Worm (Caenorhabditis elegans) whole organism, L2 larva: ENCODE measurements around the gene Y105C5B.20.

Source experiments
- C34F6.9 ChIP-seq: fragments of 150-350 bp; optimal IDR thresholded peaks from 2 replicates; lab custom pipeline; 2014; ENCODE audit warnings: missing biosample characterization, missing genetic modification characterization
- Y55F3AM.14 ChIP-seq: fragments of 200-800 bp; sonication (Bioruptor generic); optimal IDR thresholded peaks from 2 replicates; lab custom pipeline; 2018; ENCODE audit warnings: mild to moderate bottlenecking, missing genetic modification characterization, missing compliant biosample characterization
- ZK546.5 ChIP-seq: sonication (generic microtip); optimal IDR thresholded peaks from 2 replicates; lab custom pipeline; 2017; ENCODE audit warnings: missing biosample characterization, missing genetic modification characterization
- alr-1 ChIP-seq: fragments of 150-350 bp; optimal IDR thresholded peaks from 2 replicates; lab custom pipeline; 2014; ENCODE audit warnings: missing biosample characterization, missing genetic modification characterization
- aly-2 ChIP-seq: fragments of 150-350 bp; optimal IDR thresholded peaks from 2 replicates; lab custom pipeline; 2014; ENCODE audit warnings: missing biosample characterization, missing genetic modification characterization
- ceh-16 ChIP-seq: fragments of 150-350 bp; optimal IDR thresholded peaks from 2 replicates; lab custom pipeline; 2014; ENCODE audit warnings: missing biosample characterization, missing genetic modification characterization
- ceh-82 ChIP-seq: fragments of 150-350 bp; optimal IDR thresholded peaks from 2 replicates; lab custom pipeline; 2014; ENCODE audit warnings: missing biosample characterization, missing genetic modification characterization
- dmd-4 ChIP-seq: sonication (generic microtip); optimal IDR thresholded peaks from 2 replicates; lab custom pipeline; 2017; ENCODE audit warnings: missing biosample characterization, missing genetic modification characterization
- egl-27 ChIP-seq: sonication (generic microtip); optimal IDR thresholded peaks from 3 replicates; lab custom pipeline; 2017; ENCODE audit warnings: missing biosample characterization, missing genetic modification reagents, missing genetic modification characterization
- elt-1 ChIP-seq: fragments of 150-350 bp; optimal IDR thresholded peaks from 2 replicates; lab custom pipeline; 2014; ENCODE audit warnings: missing biosample characterization, missing genetic modification characterization
- elt-3 ChIP-seq: sonication (generic microtip); optimal IDR thresholded peaks from 2 replicates; lab custom pipeline; 2017; ENCODE audit warnings: missing biosample characterization, missing genetic modification characterization
- fos-1 ChIP-seq: fragments of 150-350 bp; optimal IDR thresholded peaks from 2 replicates; lab custom pipeline; 2014; ENCODE audit warnings: missing biosample characterization, missing genetic modification characterization
- gmeb-1 ChIP-seq: fragments of 150-350 bp; optimal IDR thresholded peaks from 2 replicates; lab custom pipeline; 2014; ENCODE audit warnings: missing biosample characterization, missing genetic modification characterization
- lin-11 ChIP-seq: fragments of 150-350 bp; sonication (generic microtip); optimal IDR thresholded peaks from 2 replicates; lab custom pipeline; 2014; ENCODE audit warnings: missing biosample characterization, missing genetic modification characterization, inconsistent platforms, mixed read lengths
- lin-13 ChIP-seq: fragments of 150-350 bp; optimal IDR thresholded peaks from 2 replicates; lab custom pipeline; 2014; ENCODE audit warnings: missing biosample characterization, missing genetic modification reagents, missing genetic modification characterization
- lin-39 ChIP-seq: fragments of 150-350 bp; optimal IDR thresholded peaks from 2 replicates; lab custom pipeline; 2014; ENCODE audit warnings: missing biosample characterization, missing genetic modification reagents, missing genetic modification characterization
- mbf-1 ChIP-seq: sonication (generic microtip); optimal IDR thresholded peaks from 2 replicates; lab custom pipeline; 2017; ENCODE audit warnings: missing biosample characterization, missing genetic modification characterization
- nhr-10 ChIP-seq: sonication (generic microtip); optimal IDR thresholded peaks from 2 replicates; lab custom pipeline; 2017; ENCODE audit warnings: missing biosample characterization, missing genetic modification characterization
- nhr-21 ChIP-seq: fragments of 150-350 bp; optimal IDR thresholded peaks from 2 replicates; lab custom pipeline; 2014; ENCODE audit warnings: missing biosample characterization, missing genetic modification characterization
- nhr-23 ChIP-seq: fragments of 150-350 bp; optimal IDR thresholded peaks from 2 replicates; lab custom pipeline; 2014; ENCODE audit warnings: missing biosample characterization, missing genetic modification reagents, missing genetic modification characterization
- nhr-237 ChIP-seq: fragments of 150-350 bp; optimal IDR thresholded peaks from 2 replicates; lab custom pipeline; 2014; ENCODE audit warnings: missing biosample characterization, missing genetic modification characterization
- nhr-77 ChIP-seq: fragments of 150-350 bp; optimal IDR thresholded peaks from 2 replicates; lab custom pipeline; 2014; ENCODE audit warnings: missing biosample characterization, missing genetic modification characterization
- peb-1 ChIP-seq: fragments of 150-350 bp; optimal IDR thresholded peaks from 2 replicates; lab custom pipeline; 2014; ENCODE audit warnings: missing biosample characterization, missing genetic modification characterization
- sem-4 ChIP-seq: fragments of 150-350 bp; optimal IDR thresholded peaks from 2 replicates; lab custom pipeline; 2014; ENCODE audit warnings: missing biosample characterization, missing genetic modification reagents, missing genetic modification characterization
- sma-3 ChIP-seq: sonication (generic microtip); optimal IDR thresholded peaks from 2 replicates; lab custom pipeline; 2016; ENCODE audit warnings: missing genetic modification reagents, missing genetic modification characterization, missing compliant biosample characterization
- snpc-4 ChIP-seq: fragments of 150-350 bp; optimal IDR thresholded peaks from 2 replicates; lab custom pipeline; 2014; ENCODE audit warnings: missing biosample characterization, missing genetic modification characterization
- unc-55 ChIP-seq: fragments of 150-350 bp; sonication (generic microtip); optimal IDR thresholded peaks from 3 replicates; lab custom pipeline; 2014; ENCODE audit warnings: missing biosample characterization, missing genetic modification reagents, missing genetic modification characterization
- unc-62 ChIP-seq: fragments of 150-350 bp; optimal IDR thresholded peaks from 2 replicates; lab custom pipeline; 2014; ENCODE audit warnings: missing biosample characterization, missing genetic modification reagents, missing genetic modification characterization
- ztf-1 ChIP-seq: fragments of 200-800 bp; sonication (Bioruptor generic); conservative IDR thresholded peaks from 2 replicates; pipeline ENCODE4 v1.3.6; 2022; ENCODE audit warnings: missing genetic modification characterization, missing compliant biosample characterization
- ztf-11 ChIP-seq: sonication (generic microtip); optimal IDR thresholded peaks from 2 replicates; lab custom pipeline; 2017; ENCODE audit warnings: missing biosample characterization, missing genetic modification characterization
- ztf-4 ChIP-seq: fragments of 150-350 bp; optimal IDR thresholded peaks from 2 replicates; lab custom pipeline; 2014; ENCODE audit warnings: missing biosample characterization, missing genetic modification characterization

The Y105C5B.20 gene

DNA sequence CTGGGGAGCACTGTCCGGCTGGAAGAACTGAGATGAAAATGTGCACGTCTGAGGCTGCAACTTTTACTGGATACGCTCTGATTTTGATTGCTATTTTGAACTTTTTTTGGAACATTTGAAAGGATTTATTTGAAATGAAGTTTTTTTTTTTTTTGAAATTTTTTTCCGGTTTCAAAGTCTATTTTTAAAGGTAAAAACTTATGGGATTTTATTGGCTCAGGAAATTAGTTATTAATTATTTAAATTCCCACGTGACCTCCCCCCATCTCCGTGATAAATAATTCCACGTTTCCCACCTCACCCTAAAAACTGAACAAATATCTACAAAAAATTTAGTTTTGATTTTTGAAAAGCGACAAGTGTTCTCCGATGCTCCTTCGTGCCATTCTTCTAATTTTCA is 30.1 kb downstream of the Y105C5B.20 start, which contains the start of gene Y105C5B.18:
Y105C5B.18 (plus strand) TSS at position 301 of the 400 bp plus-strand sequence.
- TF ChIP-seq elt-3 (tag; lab: Kevin White, UChicago), result no peak
- no peak for TF ChIP-seq nhr-23
- TF ChIP-seq unc-62 (GFP tag; lab: Kevin White, UChicago), result no peak
- no peak for TF ChIP-seq aly-2 (tag; lab: Kevin White, UChicago)
- no peak for TF ChIP-seq alr-1 (tag; lab: Kevin White, UChicago)
- TF ChIP-seq mbf-1 (tag; lab: Kevin White, UChicago), result no peak
- no peak for TF ChIP-seq unc-55 (GFP tag; lab: Kevin White, UChicago)
- no peak for TF ChIP-seq snpc-4 (tag; lab: Kevin White, UChicago)
- TF ChIP-seq ceh-16 (tag; lab: Kevin White, UChicago), result no peak
- no peak for TF ChIP-seq lin-39 (tag; lab: Kevin White, UChicago)
- TF ChIP-seq lin-13 (GFP tag; lab: Kevin White, UChicago), result no peak
- no peak for TF ChIP-seq C34F6.9 (tag; lab: Kevin White, UChicago)

DNA sequence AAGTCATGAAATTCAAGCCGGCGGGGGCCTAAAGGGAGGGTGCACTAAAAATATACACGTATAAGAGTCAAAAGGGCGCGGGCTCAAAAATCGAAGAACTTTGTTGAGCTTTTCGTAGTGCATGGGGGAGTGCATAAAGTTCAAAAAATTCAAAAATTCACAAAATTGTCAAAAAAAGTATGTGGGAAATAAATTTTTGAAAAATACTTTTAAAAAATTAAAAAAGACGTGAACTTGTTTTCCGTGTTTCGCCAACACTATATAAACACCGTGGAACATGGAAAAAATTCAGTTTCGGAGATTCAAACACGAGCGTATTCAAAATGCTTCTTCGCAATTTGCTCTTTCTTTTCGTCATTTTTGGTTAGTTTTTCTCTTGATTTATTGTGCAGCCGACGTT is 31.6 kb downstream of the Y105C5B.20 start, which contains the start of gene Y105C5B.17:
Y105C5B.17 (plus strand) TSS at position 301 of the 400 bp plus-strand sequence.
- no peak for TF ChIP-seq nhr-23
- TF ChIP-seq peb-1 (tag; lab: Kevin White, UChicago), result no peak
- TF ChIP-seq elt-1 (tag; lab: Kevin White, UChicago), result no peak
- no peak for TF ChIP-seq gmeb-1
- no peak for TF ChIP-seq ZK546.5 (tag; lab: Kevin White, UChicago)
- no peak for TF ChIP-seq unc-62 (GFP tag; lab: Kevin White, UChicago)
- TF ChIP-seq dmd-4 (tag; lab: Kevin White, UChicago), result no peak
- TF ChIP-seq fos-1 (tag; lab: Kevin White, UChicago), result no peak
- no peak for TF ChIP-seq alr-1 (tag; lab: Kevin White, UChicago)

- TF ChIP-seq nhr-10 (tag; lab: Kevin White, UChicago) (no peak), sem-4 (no peak), ztf-11 (no peak), gmeb-1 (no peak), ztf-1 (GFP tag; lab: Robert Waterston, UW) (no peak), C34F6.9 (tag; lab: Kevin White, UChicago) (no peak), nhr-237 (tag; lab: Kevin White, UChicago) (no peak), lin-11 (tag; lab: Kevin White, UChicago) (no peak), elt-1 (tag; lab: Kevin White, UChicago) (no peak)
These were observed 32.1 kb downstream of the Y105C5B.20 start, which contains the start of gene lgc-19 for ce11 chrIV:15962219-15962762. Gene lgc-19 (minus strand): TSS chrIV:15962712.

DNA sequence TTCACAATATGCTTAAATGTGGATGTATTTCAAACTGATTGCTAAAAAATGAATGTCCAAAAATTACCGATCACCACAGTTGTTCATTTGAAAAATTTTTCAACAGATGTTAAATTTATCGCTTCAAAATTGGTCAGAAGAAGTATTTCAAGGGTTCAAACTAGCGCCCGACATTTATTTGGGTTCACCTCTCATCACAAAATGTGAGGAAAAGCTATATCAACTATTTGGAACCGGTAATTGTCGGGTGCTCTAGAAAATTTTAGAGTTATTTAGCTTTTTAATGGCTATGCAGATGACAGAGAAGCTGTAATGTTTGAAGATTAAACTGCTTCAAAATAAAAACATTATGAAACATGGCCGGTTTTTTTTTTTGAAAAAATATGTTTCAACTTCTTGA is 33.3 kb downstream of the Y105C5B.20 start:
- no peak for TF ChIP-seq nhr-21 (tag; lab: Kevin White, UChicago)

DNA sequence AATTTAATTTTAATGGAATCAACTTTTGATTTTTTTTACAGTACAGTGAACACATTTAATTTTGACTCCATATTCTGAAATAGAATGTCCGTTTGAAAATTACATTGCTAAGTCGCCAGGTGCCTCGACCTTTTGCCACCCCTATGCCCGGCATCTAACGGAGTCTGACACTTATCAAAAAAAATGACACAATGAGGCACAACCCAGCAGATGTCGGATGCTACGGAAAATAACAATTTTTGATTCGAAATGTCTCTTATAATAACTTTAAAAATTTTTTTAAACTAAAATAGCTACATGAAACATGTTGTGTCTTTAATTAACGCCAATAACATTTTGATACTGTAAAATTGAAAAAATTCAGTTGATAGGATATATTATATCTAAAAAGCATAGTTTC is 39.1 kb downstream of the Y105C5B.20 start:
- no peak for TF ChIP-seq C34F6.9 (tag; lab: Kevin White, UChicago)
- TF ChIP-seq lin-13 (GFP tag; lab: Kevin White, UChicago), result no peak
- no peak for TF ChIP-seq egl-27

DNA sequence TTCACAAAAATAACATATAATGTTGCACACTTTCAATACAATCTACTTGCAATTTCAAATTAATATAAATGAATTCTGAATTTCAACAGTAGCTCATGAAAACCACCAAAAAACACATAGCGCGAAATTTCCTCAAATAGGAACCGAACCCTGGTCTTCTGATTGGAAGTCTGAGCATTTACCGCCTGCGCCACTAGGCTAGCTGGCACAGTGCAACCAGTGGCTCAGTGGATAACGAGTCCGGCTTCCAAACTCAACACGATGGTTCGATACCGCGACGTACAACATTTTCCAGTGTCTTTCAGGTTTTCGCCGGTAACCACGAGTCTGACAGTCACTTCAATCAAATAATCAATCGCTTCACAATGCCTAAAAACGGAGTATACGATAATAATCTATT is 40.7 kb downstream of the Y105C5B.20 start:
- TF ChIP-seq elt-1 (tag; lab: Kevin White, UChicago) (no peak), sma-3 (GFP tag; lab: Kevin White, UChicago) (no peak), ztf-4 (tag; lab: Kevin White, UChicago) (no peak), nhr-10 (tag; lab: Kevin White, UChicago) (no peak), peb-1 (tag; lab: Kevin White, UChicago) (no peak), ZK546.5 (tag; lab: Kevin White, UChicago) (no peak), ceh-82 (tag; lab: Kevin White, UChicago) (no peak), nhr-77 (tag; lab: Kevin White, UChicago) (no peak), ztf-11 (no peak), unc-55 (GFP tag; lab: Kevin White, UChicago) (no peak), sem-4 (no peak), lin-11 (tag; lab: Kevin White, UChicago) (no peak), unc-62 (GFP tag; lab: Kevin White, UChicago) (no peak), elt-3 (tag; lab: Kevin White, UChicago) (no peak), Y55F3AM.14 (GFP tag; lab: Kevin White, UChicago) (no peak)
